Worm (Caenorhabditis elegans): ENCODE data around the gene zer-1.

ce11 chrIII:881460-881859 is 5.1 kb downstream of the zer-1 start:
- TF ChIP-seq ceh-48 (tag; optimal IDR thresholded peaks at IDR 0.05) (no peak), fkh-10 (GFP tag; optimal IDR thresholded peaks at IDR 0.05) (no peak), tbx-2 (tag; optimal IDR thresholded peaks at IDR 0.05) (no peak), ama-1 (optimal IDR thresholded peaks at IDR 0.05) (no peak), K09A11.1 (tag; optimal IDR thresholded peaks at IDR 0.05; ENCODE audit: insufficient read depth) (no peak), mec-3 (tag; optimal IDR thresholded peaks at IDR 0.05; ENCODE audit: borderline replicate concordance) (no peak), pha-4 (tag; optimal IDR thresholded peaks at IDR 0.05) (no peak), elt-2 (tag; optimal IDR thresholded peaks at IDR 0.05) (no peak), pqm-1 (tag; optimal IDR thresholded peaks at IDR 0.05) (no peak), unc-3 (GFP tag; conservative IDR thresholded peaks at IDR 0.05) (no peak), unc-3 (tag; optimal IDR thresholded peaks at IDR 0.05) (no peak), fax-1 (tag; optimal IDR thresholded peaks at IDR 0.05) (no peak)

Data from whole organism, late embryonic.